Fruit fly (Drosophila melanogaster) whole organism, embryonic: ENCODE data around the gene udt.

ENCODE experiments used
- Asciz ChIP-seq: fragments of 200-800 bp; sonication (Bioruptor generic); optimal IDR thresholded peaks from 2 replicates; lab custom pipeline; 2017; ENCODE audit warnings: missing biosample characterization, mild to moderate bottlenecking, missing genetic modification characterization, missing genetic modification reagents
- CG11085 ChIP-seq: fragments of 200-800 bp; sonication (Bioruptor generic); IDR thresholded peaks from 2 replicates; pipeline ENCODE4 v1.3.6; 2022; ENCODE audit warnings: missing biosample characterization, missing genetic modification characterization
- CG11093 ChIP-seq: fragments of 200-800 bp; sonication (Bioruptor generic); IDR thresholded peaks from 3 replicates; pipeline ENCODE4 v1.3.6; 2022; ENCODE audit warnings: missing biosample characterization, missing genetic modification characterization
- CG11504 ChIP-seq: fragments of 200-800 bp; sonication (Bioruptor generic); optimal IDR thresholded peaks from 3 replicates; lab custom pipeline; 2019; ENCODE audit warnings: missing biosample characterization, mild to moderate bottlenecking, missing genetic modification characterization, moderate library complexity
- CG12769 ChIP-seq: fragments of 200-800 bp; sonication (Bioruptor generic); optimal IDR thresholded peaks from 2 replicates; lab custom pipeline; 2019; ENCODE audit warnings: missing biosample characterization, mild to moderate bottlenecking, missing genetic modification characterization, moderate library complexity
- CG15073 ChIP-seq: fragments of 200-800 bp; sonication (Bioruptor generic); optimal IDR thresholded peaks from 2 replicates; lab custom pipeline; 2016; ENCODE audit warnings: missing biosample characterization, missing genetic modification characterization
- CG1647 ChIP-seq: fragments of 200-800 bp; sonication (Bioruptor generic); optimal IDR thresholded peaks from 3 replicates; lab custom pipeline; 2016; ENCODE audit warnings: missing biosample characterization, missing genetic modification characterization
- CG17186 ChIP-seq: fragments of 200-800 bp; sonication (Bioruptor generic); optimal IDR thresholded peaks from 3 replicates; lab custom pipeline; 2017; ENCODE audit warnings: missing biosample characterization, missing genetic modification reagents, missing genetic modification characterization
- CG17802 ChIP-seq: fragments of 200-800 bp; sonication (Bioruptor generic); optimal IDR thresholded peaks from 2 replicates; lab custom pipeline; 2018; ENCODE audit warnings: missing biosample characterization, mild to moderate bottlenecking, missing genetic modification characterization, moderate library complexity
- CG1792 ChIP-seq: fragments of 200-800 bp; sonication (Bioruptor generic); optimal IDR thresholded peaks from 2 replicates; lab custom pipeline; 2016; ENCODE audit warnings: missing biosample characterization, missing genetic modification characterization
- CG18011 ChIP-seq: fragments of 200-800 bp; sonication (Bioruptor generic); optimal IDR thresholded peaks from 2 replicates; lab custom pipeline; 2017; ENCODE audit warnings: missing biosample characterization, missing genetic modification characterization, mild to moderate bottlenecking, moderate library complexity, missing genotype
- CG2120 ChIP-seq: fragments of 200-800 bp; sonication (Bioruptor generic); optimal IDR thresholded peaks from 3 replicates; lab custom pipeline; 2016; ENCODE audit warnings: missing biosample characterization, missing genetic modification characterization
- CG2202 ChIP-seq: fragments of 200-800 bp; sonication (Bioruptor generic); optimal IDR thresholded peaks from 2 replicates; lab custom pipeline; 2018; ENCODE audit warnings: missing biosample characterization, mild to moderate bottlenecking, missing genetic modification characterization
- CG2889 ChIP-seq: fragments of 200-800 bp; sonication (Bioruptor generic); IDR thresholded peaks from 3 replicates; pipeline ENCODE4 v1.3.6; 2022; ENCODE audit warnings: missing biosample characterization, missing genetic modification characterization
- CG30020 ChIP-seq: fragments of 200-800 bp; optimal IDR thresholded peaks from 2 replicates; lab custom pipeline; 2019; ENCODE audit warnings: missing biosample characterization, mild to moderate bottlenecking, missing genetic modification characterization, moderate library complexity
- CG33213 ChIP-seq: fragments of 200-800 bp; sonication (Bioruptor generic); optimal IDR thresholded peaks from 3 replicates; lab custom pipeline; 2016; ENCODE audit warnings: missing biosample characterization, missing genetic modification characterization
- CG3847 ChIP-seq: fragments of 200-800 bp; sonication (Bioruptor generic); IDR thresholded peaks from 2 replicates; pipeline ENCODE4 v1.3.6; 2022; ENCODE audit warnings: missing biosample characterization, missing genetic modification characterization
- CG4424 ChIP-seq: fragments of 200-800 bp; sonication (Bioruptor generic); optimal IDR thresholded peaks from 3 replicates; lab custom pipeline; 2016; ENCODE audit warnings: missing biosample characterization, missing genetic modification characterization
- CG4820 ChIP-seq: fragments of 200-800 bp; sonication (Bioruptor generic); optimal IDR thresholded peaks from 3 replicates; lab custom pipeline; 2016; ENCODE audit warnings: missing biosample characterization, missing genetic modification characterization
- CG6272 ChIP-seq: fragments of 200-800 bp; sonication (Bioruptor generic); IDR thresholded peaks from 2 replicates; pipeline ENCODE4 v1.3.6; 2022; ENCODE audit warnings: missing biosample characterization, missing genetic modification characterization
- CG6654 ChIP-seq: fragments of 200-800 bp; sonication (Bioruptor generic); optimal IDR thresholded peaks from 2 replicates; lab custom pipeline; 2017; ENCODE audit warnings: missing biosample characterization, mild to moderate bottlenecking, missing genetic modification characterization
- CG6813 ChIP-seq: fragments of 200-800 bp; sonication (Bioruptor generic); optimal IDR thresholded peaks from 2 replicates; lab custom pipeline; 2017; ENCODE audit warnings: missing biosample characterization, missing genetic modification characterization, mild to moderate bottlenecking, moderate library complexity, missing genetic modification reagents
- CG7745 ChIP-seq: fragments of 200-800 bp; sonication (Bioruptor generic); optimal IDR thresholded peaks from 2 replicates; lab custom pipeline; 2018; ENCODE audit warnings: missing biosample characterization, mild to moderate bottlenecking, missing genetic modification characterization, moderate library complexity
- Camta ChIP-seq: fragments of 200-800 bp; sonication (Bioruptor generic); optimal IDR thresholded peaks from 2 replicates; lab custom pipeline; 2016; ENCODE audit warnings: missing biosample characterization, missing genetic modification characterization
- Dip2 ChIP-seq: fragments of 200-800 bp; sonication (Bioruptor generic); IDR thresholded peaks from 2 replicates; pipeline ENCODE4 v1.3.6; 2022; ENCODE audit warnings: missing biosample characterization, missing genetic modification characterization
- Elba2 ChIP-seq: fragments of 200-800 bp; sonication (Bioruptor generic); optimal IDR thresholded peaks from 3 replicates; lab custom pipeline; 2016; ENCODE audit warnings: missing biosample characterization, missing genetic modification characterization
- Hr3 ChIP-seq: fragments of 200-800 bp; sonication (Bioruptor generic); optimal IDR thresholded peaks from 3 replicates; lab custom pipeline; 2016; ENCODE audit warnings: missing biosample characterization, missing genetic modification characterization
- Lim3 ChIP-seq: fragments of 200-800 bp; sonication (Bioruptor generic); IDR thresholded peaks from 2 replicates; pipeline ENCODE4 v1.3.6; 2022; ENCODE audit warnings: missing biosample characterization, missing genetic modification characterization
- Meics ChIP-seq: fragments of 200-800 bp; sonication (Bioruptor generic); optimal IDR thresholded peaks from 2 replicates; lab custom pipeline; 2017; ENCODE audit warnings: missing biosample characterization, mild to moderate bottlenecking, missing genetic modification characterization
- Optix ChIP-seq: fragments of 200-800 bp; sonication (Bioruptor generic); IDR thresholded peaks from 3 replicates; pipeline ENCODE4 v1.3.6; 2022; ENCODE audit warnings: missing biosample characterization, missing genetic modification characterization
- Rx ChIP-seq: fragments of 200-800 bp; sonication (Bioruptor generic); IDR thresholded peaks from 2 replicates; pipeline ENCODE4 v1.3.6; 2022; ENCODE audit warnings: missing biosample characterization, missing genetic modification characterization
- Taf1 ChIP-seq: fragments of 200-800 bp; sonication (Bioruptor generic); IDR thresholded peaks from 2 replicates; pipeline ENCODE4 v1.3.6; 2022; ENCODE audit warnings: missing biosample characterization, missing genetic modification characterization
- aop ChIP-seq: fragments of 200-800 bp; sonication (Bioruptor generic); IDR thresholded peaks from 2 replicates; pipeline ENCODE4 v1.3.6; 2022; ENCODE audit warnings: missing biosample characterization, missing genetic modification characterization
- bsh ChIP-seq, 2 experiments: fragments of 200-800 bp; sonication (Bioruptor generic); optimal IDR thresholded peaks; 2 replicates each; lab custom pipeline; 2017 to 2018; ENCODE audit warnings: mild to moderate bottlenecking in 2 of 2, missing biosample characterization in 2 of 2, missing genetic modification characterization in 2 of 2, moderate library complexity in 1 of 2
- chif ChIP-seq, 2 experiments: fragments of 200-800 bp; sonication (Bioruptor generic); optimal IDR thresholded peaks; 3 replicates each; lab custom pipeline; 2016; ENCODE audit warnings: missing biosample characterization in 2 of 2, missing genetic modification characterization in 2 of 2
- dmrt11E ChIP-seq: fragments of 200-800 bp; sonication (Bioruptor generic); optimal IDR thresholded peaks from 3 replicates; lab custom pipeline; 2018; ENCODE audit warnings: missing biosample characterization, mild to moderate bottlenecking, missing genetic modification characterization, moderate library complexity
- fd64A ChIP-seq: fragments of 200-800 bp; sonication (Bioruptor generic); optimal IDR thresholded peaks from 3 replicates; lab custom pipeline; 2018; ENCODE audit warnings: missing biosample characterization, mild to moderate bottlenecking, missing genetic modification characterization
- gro ChIP-seq: fragments of 200-800 bp; sonication (Bioruptor generic); optimal IDR thresholded peaks from 2 replicates; lab custom pipeline; 2016; ENCODE audit warnings: missing biosample characterization, missing genetic modification characterization
- ham ChIP-seq: fragments of 200-800 bp; sonication (Bioruptor generic); IDR thresholded peaks from 2 replicates; pipeline ENCODE4 v1.3.6; 2022; ENCODE audit warnings: missing biosample characterization, missing genetic modification characterization
- her ChIP-seq: fragments of 200-800 bp; sonication (Bioruptor generic); optimal IDR thresholded peaks from 2 replicates; lab custom pipeline; 2016; ENCODE audit warnings: missing biosample characterization, missing genetic modification characterization
- insv ChIP-seq, 2 experiments: fragments of 200-800 bp; sonication (Bioruptor generic); optimal IDR thresholded peaks; 3 replicates each; lab custom pipeline; 2016 to 2018; ENCODE audit warnings: missing biosample characterization in 2 of 2, missing genetic modification characterization in 2 of 2
- kni ChIP-seq: fragments of 200-800 bp; sonication (Bioruptor generic); optimal IDR thresholded peaks from 3 replicates; lab custom pipeline; 2017; ENCODE audit warnings: mild to moderate bottlenecking, missing biosample characterization, missing genetic modification reagents, missing genetic modification characterization
- lilli ChIP-seq: fragments of 200-800 bp; sonication (Bioruptor generic); optimal IDR thresholded peaks from 3 replicates; lab custom pipeline; 2016; ENCODE audit warnings: missing biosample characterization, missing genetic modification characterization
- nerfin-1 ChIP-seq: fragments of 200-800 bp; sonication (Bioruptor generic); optimal IDR thresholded peaks from 3 replicates; lab custom pipeline; 2019; ENCODE audit warnings: missing biosample characterization, mild to moderate bottlenecking, missing genetic modification characterization, moderate library complexity
- pan ChIP-seq, 4 experiments: fragments of >200 bp in 3 of 4; fragments of 200-800 bp in 1 of 4; sonication (Bioruptor generic) in 1 of 4; optimal IDR thresholded peaks in 3 of 4; IDR thresholded peaks in 1 of 4; 2 replicates each; pipeline versions ENCODE4 v1.3.6 to Lab custom; 2017 to 2022; ENCODE audit warnings: missing biosample characterization in 2 of 4, missing genetic modification characterization in 2 of 4, mixed read lengths in 1 of 4
- sens ChIP-seq: fragments of 200-800 bp; sonication (Bioruptor generic); peaks from one replicate; lab custom pipeline; 2016; ENCODE audit warnings: missing biosample characterization, missing genetic modification characterization
- sens-2 ChIP-seq: fragments of 200-800 bp; sonication (Bioruptor generic); IDR thresholded peaks from 2 replicates; pipeline ENCODE4 v1.3.6; 2022; ENCODE audit warnings: missing biosample characterization, missing genetic modification characterization
- usp ChIP-seq: fragments of >200 bp; optimal IDR thresholded peaks from 2 replicates; lab custom pipeline; 2017; ENCODE audit warnings: missing biosample characterization, missing genetic modification characterization
- vvl ChIP-seq: fragments of 200-800 bp; sonication (Bioruptor generic); IDR thresholded peaks from 2 replicates; pipeline ENCODE4 v1.3.6; 2022; ENCODE audit warnings: missing biosample characterization, missing genetic modification characterization
- zfh1 ChIP-seq: fragments of 200-800 bp; sonication (Bioruptor generic); IDR thresholded peaks from 3 replicates; pipeline ENCODE4 v1.3.6; 2022; ENCODE audit warnings: missing biosample characterization, missing genetic modification characterization

udt gene

dm6 chr3R:23781466-23781935 lies 18.4 kb upstream of the udt start, which contains the start of the genes Nup98-96 and mbc (continued):
- TF ChIP-seq CG11085 (GFP tag; lab: Robert Waterston, UW), result peak; percentile 76
- peak; percentile 90 for TF ChIP-seq Hr3 (GFP tag; lab: Kevin White, UChicago)
- TF ChIP-seq CG6813 (GFP tag; lab: Kevin White, UChicago), result peak; percentile 60
- no peak for TF ChIP-seq usp (GFP tag; lab: Kevin White, UChicago)
- peak; percentile 94 for TF ChIP-seq CG2120 (GFP tag; lab: Kevin White, UChicago)
- no peak for TF ChIP-seq CG15073 (GFP tag; lab: Kevin White, UChicago)
- peak; percentile 94 for TF ChIP-seq CG30020 (tag; lab: Kevin White, UChicago)
- TF ChIP-seq CG4424 (GFP tag; lab: Kevin White, UChicago), result peak; percentile 86
- TF ChIP-seq CG12769 (tag; lab: Kevin White, UChicago), result peak; percentile 86
- TF ChIP-seq CG7745 (tag; lab: Kevin White, UChicago), result peak; percentile 95
- peak; percentile 88 for TF ChIP-seq CG1792
- TF ChIP-seq zfh1, result peak; percentile 70; the same call in 2 of the 3 replicates
- TF ChIP-seq CG3847 (GFP tag; lab: Robert Waterston, UW), result peak; percentile 91
- no peak; the same call in 1 of the 2 replicates for TF ChIP-seq Lim3 (GFP tag; lab: Robert Waterston, UW)
- TF ChIP-seq fd64A (GFP tag; lab: Kevin White, UChicago), result no peak
- peak; percentile 86 for TF ChIP-seq Elba2 (GFP tag; lab: Kevin White, UChicago)
- peak; percentile 91 for TF ChIP-seq CG33213 (GFP tag; lab: Kevin White, UChicago)
- TF ChIP-seq sens-2 (GFP tag; lab: Robert Waterston, UW), result peak; percentile 65
- TF ChIP-seq CG6654 (GFP tag; lab: Kevin White, UChicago), result peak; percentile 22
- TF ChIP-seq Asciz (GFP tag; lab: Kevin White, UChicago), result peak; percentile 44
- TF ChIP-seq CG11504 (tag; lab: Kevin White, UChicago), result peak; percentile 85
- peak; percentile 91 for TF ChIP-seq vvl (GFP tag; lab: Robert Waterston, UW)
- TF ChIP-seq kni (GFP tag; lab: Kevin White, UChicago), result peak; percentile 42
- peak; percentile 72 for TF ChIP-seq Rx (GFP tag; lab: Robert Waterston, UW)
- peak in 1 of 2 experiments; percentile 74 for TF ChIP-seq bsh (GFP tag; optimal IDR thresholded peaks at IDR 0.05; lab: Kevin White, UChicago)
- peak; percentile 73 for TF ChIP-seq Taf1 (GFP tag; lab: Robert Waterston, UW)
- TF ChIP-seq chif (GFP tag; optimal IDR thresholded peaks at IDR 0.05; lab: Kevin White, UChicago), result peak; percentile 73 to 93
- TF ChIP-seq sens, result peak; percentile 99
- TF ChIP-seq dmrt11E (tag; lab: Kevin White, UChicago), result peak; percentile 83
- TF ChIP-seq CG4820, result peak; percentile 88
- peak; percentile 89 for TF ChIP-seq CG1647
- TF ChIP-seq CG11093 (GFP tag; lab: Robert Waterston, UW), result peak; percentile 63; the same call in 1 of the 3 replicates
- peak; percentile 89 for TF ChIP-seq CG6272 (GFP tag; lab: Robert Waterston, UW)
- TF ChIP-seq nerfin-1, result peak; percentile 72
- TF ChIP-seq CG2202 (tag; lab: Kevin White, UChicago), result peak; percentile 57
- TF ChIP-seq Optix, result peak; percentile 87
- TF ChIP-seq CG2889 (GFP tag; lab: Robert Waterston, UW), result peak; percentile 63; the same call in 2 of the 3 replicates
- peak in 1 of 2 experiments; percentile 62 for TF ChIP-seq insv (GFP tag; optimal IDR thresholded peaks at IDR 0.05; lab: Kevin White, UChicago)
- TF ChIP-seq Meics (GFP tag; lab: Kevin White, UChicago), result peak; percentile 79
- TF ChIP-seq CG18011 (GFP tag; lab: Kevin White, UChicago), result peak; percentile 39
- peak; percentile 85 for TF ChIP-seq CG17186 (GFP tag; lab: Kevin White, UChicago)
- TF ChIP-seq pan (optimal IDR thresholded peaks at IDR 0.05; lab: Kevin White, UChicago), result no peak
- TF ChIP-seq pan (GFP tag; optimal IDR thresholded peaks at IDR 0.05 in 1 of 2, IDR thresholded peaks at IDR 0.05 in 1 of 2), result peak in 1 of 2 experiments; percentile 79
- TF ChIP-seq aop, result no peak
- peak; percentile 85 for TF ChIP-seq Camta (GFP tag; lab: Kevin White, UChicago)
- peak; percentile 82 for TF ChIP-seq her (GFP tag; lab: Kevin White, UChicago)
- TF ChIP-seq gro (GFP tag; lab: Kevin White, UChicago), result peak; percentile 81
- TF ChIP-seq ham, result peak; percentile 46; the same call in 1 of the 2 replicates
- TF ChIP-seq Dip2, result no peak
- peak; percentile 94 for TF ChIP-seq lilli
- peak; percentile 87 for TF ChIP-seq CG17802 (tag; lab: Kevin White, UChicago)
